Fruit fly (Drosophila melanogaster): ENCODE measurements around the gene CG32809.

The CG32809 gene

DNA sequence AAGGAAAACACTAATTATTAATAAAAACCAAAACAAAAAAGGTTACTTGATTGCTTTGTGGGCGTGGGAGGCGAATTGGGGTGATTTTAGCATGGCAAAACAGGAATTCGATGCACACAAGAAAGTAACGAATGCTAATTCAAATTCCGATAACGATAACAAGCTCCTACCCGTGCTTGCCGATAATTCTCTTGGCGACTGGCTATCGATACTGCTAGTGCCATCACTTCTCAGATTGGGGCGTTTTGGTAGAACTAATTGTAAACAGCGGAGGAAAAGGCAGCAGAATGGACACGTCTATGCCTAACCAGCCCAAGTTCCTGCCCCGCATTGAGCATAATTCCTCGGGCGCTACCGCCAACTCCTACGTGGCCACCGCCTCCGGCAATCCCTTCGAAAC, 27.7 kb downstream of the CG32809 start, which contains the start of gene dor:
TSS of gene dor (plus strand) at position 217 of the 400 bp plus-strand sequence.
- TF ChIP-seq Dll (optimal IDR thresholded peaks at IDR 0.05) (no peak), CG8478 (optimal IDR thresholded peaks at IDR 0.05) (no peak), psq (optimal IDR thresholded peaks at IDR 0.05) (no peak), usp (GFP tag; optimal IDR thresholded peaks at IDR 0.05) (no peak), EcR (GFP tag; optimal IDR thresholded peaks at IDR 0.05) (no peak), pan (optimal IDR thresholded peaks at IDR 0.05) (no peak)

DNA sequence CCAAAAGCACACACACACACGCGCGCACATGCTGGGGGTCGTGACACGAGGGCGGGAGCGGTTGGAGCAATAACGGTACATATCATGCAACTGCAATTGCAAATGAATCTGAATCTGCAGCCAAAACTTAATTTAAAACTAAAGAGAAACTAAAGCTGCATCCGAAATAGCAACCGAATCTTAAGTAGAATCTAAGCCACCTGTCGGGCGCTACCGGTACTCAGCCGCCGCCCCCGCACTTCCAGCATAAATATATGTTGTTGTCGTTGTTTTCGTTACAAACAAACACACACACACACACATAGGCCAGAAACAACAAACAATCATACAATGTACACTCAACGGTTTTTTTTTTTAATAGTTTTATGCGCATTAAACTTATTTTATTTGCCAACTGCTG, 32.3 kb downstream of the CG32809 start:
- TF ChIP-seq psq (optimal IDR thresholded peaks at IDR 0.05) (no peak), pan (optimal IDR thresholded peaks at IDR 0.05) (no peak), EcR (GFP tag; optimal IDR thresholded peaks at IDR 0.05) (no peak), CG8478 (optimal IDR thresholded peaks at IDR 0.05) (no peak), Dll (optimal IDR thresholded peaks at IDR 0.05) (no peak), usp (GFP tag; optimal IDR thresholded peaks at IDR 0.05) (no peak)

DNA sequence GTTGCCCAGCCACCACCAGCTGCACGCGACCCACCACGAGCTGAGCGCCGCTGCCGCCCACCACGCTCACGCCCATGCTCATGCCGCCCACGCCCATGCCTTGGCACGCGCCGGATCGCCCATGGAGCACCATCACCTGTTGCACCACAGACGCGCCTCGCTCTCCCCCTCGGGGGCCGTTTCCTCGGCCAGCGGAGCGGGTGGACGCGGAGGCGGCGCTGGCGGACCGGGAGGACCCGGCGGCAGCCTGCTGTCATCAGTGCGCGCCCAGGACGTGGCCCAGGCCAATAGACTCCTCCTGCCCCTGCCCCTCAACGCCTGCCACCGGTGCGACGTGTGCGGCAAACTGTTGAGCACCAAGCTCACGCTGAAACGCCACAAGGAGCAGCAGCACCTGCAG, 44.7 kb downstream of the CG32809 start:
- TF ChIP-seq pan (optimal IDR thresholded peaks at IDR 0.05), result no peak
- no peak for TF ChIP-seq Dll (optimal IDR thresholded peaks at IDR 0.05)
- TF ChIP-seq psq (optimal IDR thresholded peaks at IDR 0.05), result no peak
- TF ChIP-seq usp (GFP tag; optimal IDR thresholded peaks at IDR 0.05), result no peak
- TF ChIP-seq EcR (GFP tag; optimal IDR thresholded peaks at IDR 0.05), result no peak
- no peak for TF ChIP-seq CG8478 (optimal IDR thresholded peaks at IDR 0.05)

DNA sequence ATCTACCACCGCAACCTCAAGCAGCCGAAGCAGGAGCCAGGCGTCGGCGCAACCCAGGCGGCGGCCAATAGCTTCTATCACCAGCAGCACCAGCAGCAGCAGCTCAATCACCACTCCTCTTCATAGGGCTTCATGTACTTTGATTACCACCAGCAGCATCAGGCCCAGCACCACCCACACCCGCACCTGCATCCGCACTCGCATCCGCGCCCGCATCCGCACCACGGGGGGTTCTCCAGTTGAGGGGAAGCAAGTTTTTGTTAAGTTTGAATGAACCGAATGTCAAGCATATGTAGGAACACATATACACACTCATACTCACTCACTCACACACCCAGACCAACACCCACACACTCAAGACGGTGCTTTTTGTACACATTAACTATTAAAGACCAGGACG, 48.9 kb downstream of the CG32809 start:
- no peak for TF ChIP-seq pan (optimal IDR thresholded peaks at IDR 0.05)
- no peak for TF ChIP-seq Dll (optimal IDR thresholded peaks at IDR 0.05)

DNA sequence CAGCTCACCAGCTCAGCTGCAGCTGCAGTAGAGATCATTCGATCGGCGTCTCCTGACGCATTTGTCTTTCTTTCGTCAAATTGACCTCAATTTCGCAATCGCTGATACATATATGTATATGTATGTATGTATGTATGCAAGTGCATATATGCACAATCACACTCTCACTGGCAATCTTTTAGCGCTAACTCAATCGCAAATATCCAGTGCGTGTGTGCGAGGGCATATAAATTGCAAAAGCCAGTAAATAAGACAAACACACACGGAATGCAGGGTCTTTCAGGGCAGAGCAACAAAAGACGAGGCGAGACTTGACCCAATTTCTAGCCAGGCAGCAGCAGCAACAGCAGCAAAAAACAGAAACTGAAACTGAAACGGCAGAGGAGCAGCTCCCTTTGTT, 65.0 kb downstream of the CG32809 start:
- no peak for TF ChIP-seq EcR (GFP tag; optimal IDR thresholded peaks at IDR 0.05)
- no peak for TF ChIP-seq CG8478 (optimal IDR thresholded peaks at IDR 0.05)
- no peak for TF ChIP-seq psq (optimal IDR thresholded peaks at IDR 0.05)
- no peak for TF ChIP-seq Dll (optimal IDR thresholded peaks at IDR 0.05)
- TF ChIP-seq usp (GFP tag; optimal IDR thresholded peaks at IDR 0.05), result no peak
- no peak for TF ChIP-seq pan (optimal IDR thresholded peaks at IDR 0.05)

DNA sequence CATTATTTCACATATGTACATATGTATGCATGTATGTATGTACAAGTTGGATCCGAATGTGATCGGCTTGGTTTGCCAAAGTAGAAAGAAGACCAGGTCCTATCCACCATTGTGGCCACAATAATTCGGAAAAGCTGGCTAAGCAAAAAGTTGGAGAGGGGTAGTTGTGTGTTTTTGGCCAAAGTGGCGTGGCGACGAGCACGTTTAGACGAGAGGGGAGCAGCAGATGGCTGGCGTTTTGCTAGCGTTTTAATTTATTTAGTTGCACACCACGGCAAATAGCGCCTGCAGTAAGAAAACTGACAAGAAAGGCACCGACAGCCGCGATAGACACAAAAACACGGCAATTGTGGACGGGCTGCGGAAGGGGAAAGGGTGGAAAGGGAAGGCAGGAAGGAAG, 67.4 kb downstream of the CG32809 start:
- TF ChIP-seq EcR (GFP tag; optimal IDR thresholded peaks at IDR 0.05) (no peak), usp (GFP tag; optimal IDR thresholded peaks at IDR 0.05) (no peak), CG8478 (optimal IDR thresholded peaks at IDR 0.05) (no peak), pan (optimal IDR thresholded peaks at IDR 0.05) (no peak), Dll (optimal IDR thresholded peaks at IDR 0.05) (no peak), psq (optimal IDR thresholded peaks at IDR 0.05) (no peak)

DNA sequence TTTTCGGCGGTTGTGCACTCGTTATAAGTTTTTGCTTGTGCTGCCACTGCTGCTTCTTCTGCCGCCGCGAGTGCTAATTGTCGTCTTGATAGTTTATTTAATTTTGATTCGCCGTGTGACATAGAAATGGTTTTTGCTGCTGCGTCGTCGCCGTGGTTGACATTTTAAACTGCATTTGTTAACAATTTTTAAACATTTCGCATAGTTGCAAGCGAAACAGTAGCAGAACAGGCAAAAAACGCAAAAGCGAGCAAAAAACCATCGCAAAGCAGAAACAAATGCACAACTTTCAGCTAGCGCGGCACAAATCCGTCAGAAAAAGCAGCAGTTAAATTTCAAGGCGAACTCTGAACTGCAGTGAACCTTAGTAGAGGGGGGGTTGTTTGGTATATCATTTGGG, 68.9 kb downstream of the CG32809 start:
- TF ChIP-seq psq (optimal IDR thresholded peaks at IDR 0.05) (no peak), Dll (optimal IDR thresholded peaks at IDR 0.05) (no peak), EcR (GFP tag; optimal IDR thresholded peaks at IDR 0.05) (no peak), pan (optimal IDR thresholded peaks at IDR 0.05) (no peak), CG8478 (optimal IDR thresholded peaks at IDR 0.05) (no peak), usp (GFP tag; optimal IDR thresholded peaks at IDR 0.05) (no peak)

DNA sequence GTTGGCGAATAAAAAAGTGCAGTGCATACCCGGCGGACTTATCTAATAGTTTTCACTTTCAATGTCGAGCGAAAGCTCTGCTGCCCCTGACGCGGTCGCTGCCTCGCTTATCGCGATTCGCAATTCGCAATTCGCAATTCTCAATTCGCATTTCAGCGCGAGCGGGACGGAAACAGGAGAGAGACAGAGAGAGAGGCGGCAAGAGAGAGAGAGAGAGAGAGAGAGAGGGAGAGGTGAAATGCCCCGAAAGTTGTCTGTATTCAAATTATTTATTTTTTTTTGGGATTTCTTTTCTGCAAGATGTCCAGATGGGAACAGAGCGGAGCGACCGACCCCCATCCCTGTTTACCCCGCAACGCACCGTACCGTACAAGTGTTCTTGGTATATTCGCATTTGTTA, 69.4 kb downstream of the CG32809 start:
- TF ChIP-seq usp (GFP tag; optimal IDR thresholded peaks at IDR 0.05) (no peak), EcR (GFP tag; optimal IDR thresholded peaks at IDR 0.05) (peak in 1 of 2 experiments; percentile 1)
